Worm (Caenorhabditis elegans) whole organism, L3 larva: ENCODE results near the gene F54H12.8.

Source experiments
- R02D3.7 ChIP-seq: fragments of 150-350 bp; optimal IDR thresholded peaks from 2 replicates; lab custom pipeline; 2014; ENCODE audit warnings: missing biosample characterization, missing genetic modification characterization
- ZK546.5 ChIP-seq: sonication (generic microtip); optimal IDR thresholded peaks from 2 replicates; lab custom pipeline; 2017; ENCODE audit warnings: missing biosample characterization, missing genetic modification characterization
- aly-2 ChIP-seq: fragments of 150-350 bp; optimal IDR thresholded peaks from 2 replicates; lab custom pipeline; 2014; ENCODE audit warnings: missing biosample characterization, missing genetic modification characterization
- ama-1 ChIP-seq: fragments of 150-350 bp; optimal IDR thresholded peaks from 2 replicates; lab custom pipeline; 2018
- ceh-16 ChIP-seq: sonication (generic microtip); optimal IDR thresholded peaks from 2 replicates; lab custom pipeline; 2017; ENCODE audit warnings: missing biosample characterization, missing genetic modification characterization
- ceh-28 ChIP-seq: fragments of 150-350 bp; optimal IDR thresholded peaks from 2 replicates; lab custom pipeline; 2014; ENCODE audit warnings: missing biosample characterization, missing genetic modification reagents, missing genetic modification characterization
- ceh-82 ChIP-seq: fragments of 150-350 bp; optimal IDR thresholded peaks from 2 replicates; lab custom pipeline; 2014; ENCODE audit warnings: missing biosample characterization, missing genetic modification characterization
- ceh-9 ChIP-seq: sonication (generic microtip); optimal IDR thresholded peaks from 2 replicates; lab custom pipeline; 2018; ENCODE audit warnings: missing biosample characterization, missing genetic modification characterization
- daf-12 ChIP-seq: fragments of 150-350 bp; optimal IDR thresholded peaks from 2 replicates; lab custom pipeline; 2014; ENCODE audit warnings: missing biosample characterization, missing genetic modification reagents, missing genetic modification characterization
- egl-27 ChIP-seq: sonication (generic microtip); optimal IDR thresholded peaks from 4 replicates; lab custom pipeline; 2017; ENCODE audit warnings: missing biosample characterization, missing genetic modification reagents, missing genetic modification characterization
- egl-5 ChIP-seq: fragments of 150-350 bp; optimal IDR thresholded peaks from 2 replicates; lab custom pipeline; 2017; ENCODE audit warnings: missing biosample characterization, missing genetic modification reagents, missing genetic modification characterization, inconsistent platforms
- elt-1 ChIP-seq: fragments of 150-350 bp; optimal IDR thresholded peaks from 2 replicates; lab custom pipeline; 2014; ENCODE audit warnings: missing biosample characterization, missing genetic modification characterization
- elt-2 ChIP-seq: sonication (generic microtip); optimal IDR thresholded peaks from 2 replicates; lab custom pipeline; 2016; ENCODE audit warnings: missing genetic modification reagents, mild to moderate bottlenecking, missing genetic modification characterization, missing compliant biosample characterization
- elt-3 ChIP-seq, 3 experiments: fragments of 150-350 bp in 1 of 3; sonication (generic microtip) in 2 of 3; optimal IDR thresholded peaks; 2 replicates in 2 of 3; 4 replicates in 1 of 3; lab custom pipeline; 2014 to 2017; ENCODE audit warnings: missing biosample characterization in 3 of 3, missing genetic modification characterization in 3 of 3
- eor-1 ChIP-seq, 2 experiments: fragments of 150-350 bp; optimal IDR thresholded peaks; 2 replicates each; lab custom pipeline; 2014 to 2018; ENCODE audit warnings: missing biosample characterization in 2 of 2, missing genetic modification characterization in 2 of 2
- fkh-10 ChIP-seq: sonication (generic microtip); optimal IDR thresholded peaks from 2 replicates; lab custom pipeline; 2017; ENCODE audit warnings: missing biosample characterization, missing genetic modification reagents, missing genetic modification characterization
- fkh-2 ChIP-seq: fragments of 150-350 bp; optimal IDR thresholded peaks from 2 replicates; lab custom pipeline; 2014; ENCODE audit warnings: missing biosample characterization, missing genetic modification reagents, missing genetic modification characterization
- fos-1 ChIP-seq: fragments of 150-350 bp; optimal IDR thresholded peaks from 2 replicates; lab custom pipeline; 2014; ENCODE audit warnings: missing biosample characterization, missing genetic modification characterization
- hmg-11 ChIP-seq: sonication (generic microtip); optimal IDR thresholded peaks from 2 replicates; lab custom pipeline; 2016; ENCODE audit warnings: missing genetic modification characterization, missing compliant biosample characterization
- jun-1 ChIP-seq: fragments of 150-350 bp; optimal IDR thresholded peaks from 2 replicates; lab custom pipeline; 2014; ENCODE audit warnings: missing biosample characterization, missing genetic modification reagents, missing genetic modification characterization
- lin-15B ChIP-seq: fragments of 150-350 bp; optimal IDR thresholded peaks from 2 replicates; lab custom pipeline; 2014; ENCODE audit warnings: missing biosample characterization, missing genetic modification characterization
- lin-39 ChIP-seq: fragments of 150-350 bp; optimal IDR thresholded peaks from 2 replicates; lab custom pipeline; 2018; ENCODE audit warnings: missing biosample characterization, missing genetic modification reagents, missing genetic modification characterization
- lsy-12 ChIP-seq: sonication (generic microtip); optimal IDR thresholded peaks from 2 replicates; lab custom pipeline; 2016; ENCODE audit warnings: mild to moderate bottlenecking, missing genetic modification characterization, missing compliant biosample characterization
- mdl-1 ChIP-seq: fragments of 150-350 bp; optimal IDR thresholded peaks from 2 replicates; lab custom pipeline; 2014; ENCODE audit warnings: missing biosample characterization, missing genetic modification characterization
- mml-1 ChIP-seq: fragments of 150-350 bp; sonication (generic microtip); optimal IDR thresholded peaks from 3 replicates; lab custom pipeline; 2014; ENCODE audit warnings: missing biosample characterization, missing genetic modification characterization
- nfya-1 ChIP-seq: sonication (generic microtip); optimal IDR thresholded peaks from 2 replicates; lab custom pipeline; 2017; ENCODE audit warnings: missing genetic modification characterization, mild to moderate bottlenecking, missing compliant biosample characterization, antibody characterized with exemption, moderate library complexity; ENCODE audit not compliant: insufficient read depth
- nhr-11 ChIP-seq: fragments of 150-350 bp; optimal IDR thresholded peaks from 2 replicates; lab custom pipeline; 2014; ENCODE audit warnings: missing biosample characterization, missing genetic modification characterization
- nhr-12 ChIP-seq: fragments of 150-350 bp; optimal IDR thresholded peaks from 2 replicates; lab custom pipeline; 2014; ENCODE audit warnings: missing biosample characterization, missing genetic modification characterization
- nhr-23 ChIP-seq: fragments of 150-350 bp; optimal IDR thresholded peaks from 2 replicates; lab custom pipeline; 2014; ENCODE audit warnings: missing biosample characterization, missing genetic modification reagents, missing genetic modification characterization
- nhr-237 ChIP-seq: fragments of 150-350 bp; optimal IDR thresholded peaks from 2 replicates; lab custom pipeline; 2014; ENCODE audit warnings: missing biosample characterization, missing genetic modification characterization
- nhr-25 ChIP-seq: sonication (generic microtip); optimal IDR thresholded peaks from 2 replicates; lab custom pipeline; 2017; ENCODE audit warnings: missing biosample characterization, missing genetic modification characterization
- nhr-28 ChIP-seq: fragments of 150-350 bp; optimal IDR thresholded peaks from 2 replicates; lab custom pipeline; 2014; ENCODE audit warnings: missing biosample characterization, missing genetic modification characterization
- nhr-43 ChIP-seq: sonication (generic microtip); optimal IDR thresholded peaks from 2 replicates; lab custom pipeline; 2016; ENCODE audit warnings: mild to moderate bottlenecking, missing genetic modification characterization, missing compliant biosample characterization; ENCODE audit not compliant: poor library complexity, severe bottlenecking
- nhr-67 ChIP-seq: fragments of 150-350 bp; optimal IDR thresholded peaks from 2 replicates; lab custom pipeline; 2014; ENCODE audit warnings: missing biosample characterization, missing genetic modification characterization
- nhr-76 ChIP-seq: fragments of 150-350 bp; sonication (generic microtip); optimal IDR thresholded peaks from 5 replicates; lab custom pipeline; 2014; ENCODE audit warnings: missing biosample characterization, missing genetic modification characterization
- nhr-77 ChIP-seq: fragments of 150-350 bp; optimal IDR thresholded peaks from 2 replicates; lab custom pipeline; 2014; ENCODE audit warnings: missing biosample characterization, missing genetic modification characterization
- pha-4 ChIP-seq: fragments of 150-350 bp; optimal IDR thresholded peaks from 2 replicates; lab custom pipeline; 2014; ENCODE audit warnings: missing biosample characterization, missing genetic modification reagents, missing genetic modification characterization
- pqm-1 ChIP-seq: fragments of 150-350 bp; optimal IDR thresholded peaks from 2 replicates; lab custom pipeline; 2017; ENCODE audit warnings: missing biosample characterization, missing genetic modification characterization, inconsistent platforms
- sea-2 ChIP-seq: fragments of 150-350 bp; sonication (generic microtip); optimal IDR thresholded peaks from 4 replicates; lab custom pipeline; 2014; ENCODE audit warnings: missing biosample characterization, missing genetic modification reagents, missing genetic modification characterization
- skn-1 ChIP-seq: fragments of 150-350 bp; optimal IDR thresholded peaks from 2 replicates; lab custom pipeline; 2014; ENCODE audit warnings: missing biosample characterization, missing genetic modification characterization
- snpc-4 ChIP-seq: fragments of 150-350 bp; optimal IDR thresholded peaks from 2 replicates; lab custom pipeline; 2014; ENCODE audit warnings: missing biosample characterization, missing genetic modification characterization
- tbx-2 ChIP-seq: sonication (generic microtip); optimal IDR thresholded peaks from 2 replicates; lab custom pipeline; 2016; ENCODE audit warnings: mild to moderate bottlenecking, missing genetic modification characterization, missing compliant biosample characterization
- unc-39 ChIP-seq: sonication (generic microtip); optimal IDR thresholded peaks from 4 replicates; lab custom pipeline; 2017; ENCODE audit warnings: missing biosample characterization, missing genetic modification characterization
- unc-62 ChIP-seq: fragments of 150-350 bp; sonication (generic microtip); optimal IDR thresholded peaks from 4 replicates; lab custom pipeline; 2014; ENCODE audit warnings: missing biosample characterization, missing genetic modification reagents, missing genetic modification characterization
- zag-1 ChIP-seq: fragments of 150-350 bp; optimal IDR thresholded peaks from 2 replicates; lab custom pipeline; 2014; ENCODE audit warnings: missing biosample characterization, missing genetic modification characterization
- ztf-11 ChIP-seq: fragments of 150-350 bp; optimal IDR thresholded peaks from 2 replicates; lab custom pipeline; 2014; ENCODE audit warnings: missing biosample characterization, missing genetic modification characterization
- ztf-4 ChIP-seq: fragments of 150-350 bp; optimal IDR thresholded peaks from 2 replicates; lab custom pipeline; 2014; ENCODE audit warnings: missing biosample characterization, missing genetic modification characterization

F54H12.8 gene

DNA sequence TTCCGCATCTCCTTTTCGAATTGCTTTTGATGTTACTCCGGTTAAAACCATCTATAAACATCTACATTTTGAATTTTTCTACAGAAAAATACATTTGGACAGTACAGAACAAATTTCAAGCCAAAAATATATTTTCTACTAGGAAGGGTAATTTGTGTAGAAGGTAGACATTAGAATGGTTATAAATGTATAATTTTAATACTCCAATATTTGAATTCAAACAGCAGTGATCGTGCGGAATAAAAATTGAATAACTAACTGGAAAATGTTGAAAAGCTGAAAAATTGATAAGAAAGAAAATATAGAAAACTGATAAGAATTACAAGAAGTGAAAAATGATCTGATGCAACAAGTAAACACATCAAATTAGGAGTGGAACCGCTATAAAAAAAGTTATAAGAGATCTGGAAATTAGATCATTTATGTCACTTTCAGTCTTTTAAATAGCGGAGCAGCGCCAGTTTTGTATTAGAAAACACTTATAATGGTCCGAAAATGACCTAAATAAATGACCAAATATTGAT is 22.0 kb downstream of the F54H12.8 start, which contains the start of gene gsto-1:
Gene gsto-1 (minus strand): TSS at position 51 of the 524 bp plus-strand sequence.
- TF ChIP-seq nhr-11 (tag; lab: Kevin White, UChicago) = no peak
- peak; percentile 13 for TF ChIP-seq pha-4 (tag; lab: Kevin White, UChicago)
- TF ChIP-seq unc-39 (tag; lab: Kevin White, UChicago) = no peak
- no peak for TF ChIP-seq mml-1
- peak; percentile 74 for TF ChIP-seq elt-2
- TF ChIP-seq jun-1 (tag; lab: Kevin White, UChicago) = no peak
- no peak for TF ChIP-seq skn-1 (tag; lab: Kevin White, UChicago)
- no peak for TF ChIP-seq eor-1 (tag; optimal IDR thresholded peaks at IDR 0.05; lab: Kevin White, UChicago)
- TF ChIP-seq nhr-67 (tag; lab: Kevin White, UChicago) = no peak

ce11 chrIII:7941417-7941816 is 27.6 kb downstream of the F54H12.8 start, which contains the start of gene kle-2:
TSS of gene kle-2 (plus strand) at chrIII:7941717.
- TF ChIP-seq mdl-1 (tag; lab: Kevin White, UChicago) (no peak), fkh-2 (no peak), ceh-28 (no peak), daf-12 (tag; lab: Kevin White, UChicago) (no peak), lin-39 (tag; lab: Kevin White, UChicago) (no peak), nhr-237 (tag; lab: Kevin White, UChicago) (no peak), nhr-23 (no peak), ama-1 (lab: Kevin White, UChicago) (no peak), nhr-25 (tag; lab: Kevin White, UChicago) (no peak), nhr-28 (no peak), egl-5 (tag; lab: Kevin White, UChicago) (no peak), hmg-11 (tag; lab: Kevin White, UChicago) (no peak), egl-27 (tag; lab: Kevin White, UChicago) (no peak), lin-15B (tag; lab: Kevin White, UChicago) (no peak), ceh-82 (tag; lab: Kevin White, UChicago) (no peak)

- TF ChIP-seq nhr-43 (tag; lab: Kevin White, UChicago) (peak; percentile 39), lin-39 (tag; lab: Kevin White, UChicago) (peak; percentile 41), lin-15B (tag; lab: Kevin White, UChicago) (peak; percentile 91), unc-39 (tag; lab: Kevin White, UChicago) (no peak), egl-27 (tag; lab: Kevin White, UChicago) (no peak), nfya-1 (tag; lab: Kevin White, UChicago) (peak; percentile 83), nhr-67 (tag; lab: Kevin White, UChicago) (no peak), fos-1 (tag; lab: Kevin White, UChicago) (no peak), pha-4 (tag; lab: Kevin White, UChicago) (peak; percentile 79), nhr-11 (tag; lab: Kevin White, UChicago) (no peak), nhr-12 (tag; lab: Kevin White, UChicago) (no peak), egl-5 (tag; lab: Kevin White, UChicago) (peak; percentile 38), elt-2 (no peak), nhr-76 (tag; lab: Kevin White, UChicago) (no peak), ceh-28 (peak; percentile 15), mdl-1 (tag; lab: Kevin White, UChicago) (no peak), lsy-12 (tag; lab: Kevin White, UChicago) (no peak), nhr-77 (tag; lab: Kevin White, UChicago) (peak; percentile 48), ceh-82 (tag; lab: Kevin White, UChicago) (no peak), ceh-9 (no peak), daf-12 (tag; lab: Kevin White, UChicago) (no peak), snpc-4 (tag; lab: Kevin White, UChicago) (no peak), zag-1 (no peak), nhr-28 (no peak), R02D3.7 (peak; percentile 17), tbx-2 (tag; lab: Kevin White, UChicago) (no peak), pqm-1 (peak; percentile 11), elt-3 (tag; optimal IDR thresholded peaks at IDR 0.05; lab: Kevin White, UChicago) (no peak), nhr-237 (tag; lab: Kevin White, UChicago) (no peak), nhr-23 (peak; percentile 84), aly-2 (tag; lab: Kevin White, UChicago) (no peak), ztf-11 (tag; lab: Kevin White, UChicago) (no peak), ceh-16 (tag; lab: Kevin White, UChicago) (no peak), skn-1 (tag; lab: Kevin White, UChicago) (no peak), unc-62 (no peak), fkh-10 (GFP tag; lab: Kevin White, UChicago) (peak; percentile 26), ztf-4 (tag; lab: Kevin White, UChicago) (no peak), jun-1 (tag; lab: Kevin White, UChicago) (no peak), hmg-11 (tag; lab: Kevin White, UChicago) (peak; percentile 38), ZK546.5 (no peak), nhr-25 (tag; lab: Kevin White, UChicago) (peak; percentile 69), elt-1 (tag; lab: Kevin White, UChicago) (no peak), sea-2 (GFP tag; lab: Kevin White, UChicago) (no peak), fkh-2 (no peak)
Observed at ce11 chrIII:7940819-7941218, 28.2 kb downstream of the F54H12.8 start, which contains the start of gene C29E4.12. TSS of gene C29E4.12 (plus strand) at chrIII:7941151.
